Worm (Caenorhabditis elegans) whole organism, L3 larva: ENCODE measurements around the gene F29A7.6.

Experiments
- ZK546.5 ChIP-seq: sonication (generic microtip); optimal IDR thresholded peaks from 2 replicates; lab custom pipeline; 2017; ENCODE audit warnings: missing biosample characterization, missing genetic modification characterization
- aly-2 ChIP-seq: fragments of 150-350 bp; optimal IDR thresholded peaks from 2 replicates; lab custom pipeline; 2014; ENCODE audit warnings: missing biosample characterization, missing genetic modification characterization
- ama-1 ChIP-seq: fragments of 150-350 bp; optimal IDR thresholded peaks from 2 replicates; lab custom pipeline; 2018
- ceh-16 ChIP-seq: sonication (generic microtip); optimal IDR thresholded peaks from 2 replicates; lab custom pipeline; 2017; ENCODE audit warnings: missing biosample characterization, missing genetic modification characterization
- ceh-82 ChIP-seq: fragments of 150-350 bp; optimal IDR thresholded peaks from 2 replicates; lab custom pipeline; 2014; ENCODE audit warnings: missing biosample characterization, missing genetic modification characterization
- ceh-9 ChIP-seq: sonication (generic microtip); optimal IDR thresholded peaks from 2 replicates; lab custom pipeline; 2018; ENCODE audit warnings: missing biosample characterization, missing genetic modification characterization
- daf-12 ChIP-seq: fragments of 150-350 bp; optimal IDR thresholded peaks from 2 replicates; lab custom pipeline; 2014; ENCODE audit warnings: missing biosample characterization, missing genetic modification reagents, missing genetic modification characterization
- egl-27 ChIP-seq: sonication (generic microtip); optimal IDR thresholded peaks from 4 replicates; lab custom pipeline; 2017; ENCODE audit warnings: missing biosample characterization, missing genetic modification reagents, missing genetic modification characterization
- egl-5 ChIP-seq: fragments of 150-350 bp; optimal IDR thresholded peaks from 2 replicates; lab custom pipeline; 2017; ENCODE audit warnings: missing biosample characterization, missing genetic modification reagents, missing genetic modification characterization, inconsistent platforms
- elt-1 ChIP-seq: fragments of 150-350 bp; optimal IDR thresholded peaks from 2 replicates; lab custom pipeline; 2014; ENCODE audit warnings: missing biosample characterization, missing genetic modification characterization
- elt-2 ChIP-seq: sonication (generic microtip); optimal IDR thresholded peaks from 2 replicates; lab custom pipeline; 2016; ENCODE audit warnings: missing genetic modification reagents, mild to moderate bottlenecking, missing genetic modification characterization, missing compliant biosample characterization
- elt-3 ChIP-seq, 3 experiments: fragments of 150-350 bp in 1 of 3; sonication (generic microtip) in 2 of 3; optimal IDR thresholded peaks; 2 replicates in 2 of 3; 4 replicates in 1 of 3; lab custom pipeline; 2014 to 2017; ENCODE audit warnings: missing biosample characterization in 3 of 3, missing genetic modification characterization in 3 of 3
- eor-1 ChIP-seq, 2 experiments: fragments of 150-350 bp; optimal IDR thresholded peaks; 2 replicates each; lab custom pipeline; 2014 to 2018; ENCODE audit warnings: missing biosample characterization in 2 of 2, missing genetic modification characterization in 2 of 2
- fkh-10 ChIP-seq: sonication (generic microtip); optimal IDR thresholded peaks from 2 replicates; lab custom pipeline; 2017; ENCODE audit warnings: missing biosample characterization, missing genetic modification reagents, missing genetic modification characterization
- fkh-2 ChIP-seq: fragments of 150-350 bp; optimal IDR thresholded peaks from 2 replicates; lab custom pipeline; 2014; ENCODE audit warnings: missing biosample characterization, missing genetic modification reagents, missing genetic modification characterization
- fos-1 ChIP-seq: fragments of 150-350 bp; optimal IDR thresholded peaks from 2 replicates; lab custom pipeline; 2014; ENCODE audit warnings: missing biosample characterization, missing genetic modification characterization
- hmg-11 ChIP-seq: sonication (generic microtip); optimal IDR thresholded peaks from 2 replicates; lab custom pipeline; 2016; ENCODE audit warnings: missing genetic modification characterization, missing compliant biosample characterization
- jun-1 ChIP-seq: fragments of 150-350 bp; optimal IDR thresholded peaks from 2 replicates; lab custom pipeline; 2014; ENCODE audit warnings: missing biosample characterization, missing genetic modification reagents, missing genetic modification characterization
- lin-39 ChIP-seq: fragments of 150-350 bp; optimal IDR thresholded peaks from 2 replicates; lab custom pipeline; 2018; ENCODE audit warnings: missing biosample characterization, missing genetic modification reagents, missing genetic modification characterization
- lsy-12 ChIP-seq: sonication (generic microtip); optimal IDR thresholded peaks from 2 replicates; lab custom pipeline; 2016; ENCODE audit warnings: mild to moderate bottlenecking, missing genetic modification characterization, missing compliant biosample characterization
- mml-1 ChIP-seq: fragments of 150-350 bp; sonication (generic microtip); optimal IDR thresholded peaks from 3 replicates; lab custom pipeline; 2014; ENCODE audit warnings: missing biosample characterization, missing genetic modification characterization
- nhr-12 ChIP-seq: fragments of 150-350 bp; optimal IDR thresholded peaks from 2 replicates; lab custom pipeline; 2014; ENCODE audit warnings: missing biosample characterization, missing genetic modification characterization
- nhr-23 ChIP-seq: fragments of 150-350 bp; optimal IDR thresholded peaks from 2 replicates; lab custom pipeline; 2014; ENCODE audit warnings: missing biosample characterization, missing genetic modification reagents, missing genetic modification characterization
- nhr-237 ChIP-seq: fragments of 150-350 bp; optimal IDR thresholded peaks from 2 replicates; lab custom pipeline; 2014; ENCODE audit warnings: missing biosample characterization, missing genetic modification characterization
- nhr-25 ChIP-seq: sonication (generic microtip); optimal IDR thresholded peaks from 2 replicates; lab custom pipeline; 2017; ENCODE audit warnings: missing biosample characterization, missing genetic modification characterization
- nhr-28 ChIP-seq: fragments of 150-350 bp; optimal IDR thresholded peaks from 2 replicates; lab custom pipeline; 2014; ENCODE audit warnings: missing biosample characterization, missing genetic modification characterization
- nhr-67 ChIP-seq: fragments of 150-350 bp; optimal IDR thresholded peaks from 2 replicates; lab custom pipeline; 2014; ENCODE audit warnings: missing biosample characterization, missing genetic modification characterization
- nhr-76 ChIP-seq: fragments of 150-350 bp; sonication (generic microtip); optimal IDR thresholded peaks from 5 replicates; lab custom pipeline; 2014; ENCODE audit warnings: missing biosample characterization, missing genetic modification characterization
- pha-4 ChIP-seq: fragments of 150-350 bp; optimal IDR thresholded peaks from 2 replicates; lab custom pipeline; 2014; ENCODE audit warnings: missing biosample characterization, missing genetic modification reagents, missing genetic modification characterization
- pqm-1 ChIP-seq: fragments of 150-350 bp; optimal IDR thresholded peaks from 2 replicates; lab custom pipeline; 2017; ENCODE audit warnings: missing biosample characterization, missing genetic modification characterization, inconsistent platforms
- snpc-4 ChIP-seq: fragments of 150-350 bp; optimal IDR thresholded peaks from 2 replicates; lab custom pipeline; 2014; ENCODE audit warnings: missing biosample characterization, missing genetic modification characterization
- tbx-2 ChIP-seq: sonication (generic microtip); optimal IDR thresholded peaks from 2 replicates; lab custom pipeline; 2016; ENCODE audit warnings: mild to moderate bottlenecking, missing genetic modification characterization, missing compliant biosample characterization
- unc-39 ChIP-seq: sonication (generic microtip); optimal IDR thresholded peaks from 4 replicates; lab custom pipeline; 2017; ENCODE audit warnings: missing biosample characterization, missing genetic modification characterization
- unc-62 ChIP-seq: fragments of 150-350 bp; sonication (generic microtip); optimal IDR thresholded peaks from 4 replicates; lab custom pipeline; 2014; ENCODE audit warnings: missing biosample characterization, missing genetic modification reagents, missing genetic modification characterization
- zag-1 ChIP-seq: fragments of 150-350 bp; optimal IDR thresholded peaks from 2 replicates; lab custom pipeline; 2014; ENCODE audit warnings: missing biosample characterization, missing genetic modification characterization
- ztf-11 ChIP-seq: fragments of 150-350 bp; optimal IDR thresholded peaks from 2 replicates; lab custom pipeline; 2014; ENCODE audit warnings: missing biosample characterization, missing genetic modification characterization
- ztf-4 ChIP-seq: fragments of 150-350 bp; optimal IDR thresholded peaks from 2 replicates; lab custom pipeline; 2014; ENCODE audit warnings: missing biosample characterization, missing genetic modification characterization

F29A7.6 gene

ce11 chrII:2758476-2758875, 6.1 kb upstream of the F29A7.6 start, which contains the start of gene fbxb-107:
fbxb-107 (plus strand) TSS chrII:2758772.
- TF ChIP-seq nhr-23 (tag; lab: Kevin White, UChicago) (no peak), daf-12 (no peak), fkh-2 (tag; lab: Kevin White, UChicago) (no peak), pha-4 (tag; lab: Kevin White, UChicago) (no peak), lsy-12 (no peak), zag-1 (tag; lab: Kevin White, UChicago) (no peak), fos-1 (tag; lab: Kevin White, UChicago) (no peak), nhr-12 (tag; lab: Kevin White, UChicago) (no peak), hmg-11 (no peak), ZK546.5 (tag; lab: Kevin White, UChicago) (no peak), fkh-10 (no peak), ceh-82 (tag; lab: Kevin White, UChicago) (no peak), nhr-25 (no peak)

DNA sequence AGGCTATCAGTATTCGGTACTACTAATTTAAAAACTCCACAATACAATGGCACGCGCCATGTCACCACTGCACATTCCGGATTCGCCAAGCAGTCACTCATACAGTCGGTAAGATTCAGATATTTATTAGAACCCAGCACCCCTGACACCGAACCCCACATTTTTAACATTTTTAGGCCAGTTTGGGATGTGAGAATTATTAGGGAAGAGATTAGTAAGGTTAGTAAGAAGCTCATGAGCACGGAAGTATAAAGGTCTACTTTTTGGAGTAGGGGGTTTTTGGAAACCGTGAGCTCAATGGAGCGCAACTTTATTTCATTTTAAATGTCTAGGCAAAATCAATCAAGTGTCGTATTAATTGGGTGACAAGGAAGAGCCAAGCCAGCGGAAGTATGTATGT, 5.5 kb upstream of the F29A7.6 start, which contains the start of gene F29A7.8:
TSS of gene F29A7.8 (minus strand) at position 101 of the 400 bp plus-strand sequence.
- TF ChIP-seq nhr-237 (no peak), fos-1 (tag; lab: Kevin White, UChicago) (no peak), snpc-4 (tag; lab: Kevin White, UChicago) (no peak), eor-1 (tag; optimal IDR thresholded peaks at IDR 0.05; lab: Kevin White, UChicago) (no peak), ceh-9 (tag; lab: Kevin White, UChicago) (no peak), ceh-16 (tag; lab: Kevin White, UChicago) (no peak), nhr-23 (tag; lab: Kevin White, UChicago) (no peak), elt-1 (tag; lab: Kevin White, UChicago) (no peak), aly-2 (tag; lab: Kevin White, UChicago) (no peak), mml-1 (no peak), ama-1 (no peak), fkh-10 (no peak), pqm-1 (no peak), elt-3 (tag; optimal IDR thresholded peaks at IDR 0.05; lab: Kevin White, UChicago) (no peak), pha-4 (tag; lab: Kevin White, UChicago) (no peak), nhr-76 (tag; lab: Kevin White, UChicago) (no peak), elt-2 (tag; lab: Kevin White, UChicago) (no peak), nhr-67 (no peak), lsy-12 (no peak), lin-39 (tag; lab: Kevin White, UChicago) (no peak)

DNA sequence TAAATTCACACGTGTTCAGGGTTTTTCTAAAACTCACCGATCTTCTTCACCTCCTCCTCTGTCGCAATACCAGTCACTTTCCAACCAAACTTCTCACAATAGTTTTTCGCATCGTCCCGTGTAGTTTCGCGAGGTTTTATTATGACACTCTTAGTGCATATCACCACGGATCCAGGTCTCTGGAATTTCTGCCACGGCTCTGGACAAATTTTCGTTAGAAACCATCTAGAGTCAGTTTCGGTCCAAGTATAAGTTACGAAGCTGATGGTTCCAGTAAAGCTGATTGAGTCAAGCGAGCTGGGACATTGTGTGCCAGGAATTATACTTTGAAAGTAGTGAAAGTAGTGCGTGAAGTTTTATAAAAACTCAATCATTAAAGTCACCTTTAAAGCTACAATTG, 3.9 kb upstream of the F29A7.6 start:
- TF ChIP-seq pha-4 (tag; lab: Kevin White, UChicago) (no peak), snpc-4 (tag; lab: Kevin White, UChicago) (no peak), elt-3 (tag; optimal IDR thresholded peaks at IDR 0.05; lab: Kevin White, UChicago) (no peak), unc-39 (tag; lab: Kevin White, UChicago) (no peak), unc-62 (GFP tag; lab: Kevin White, UChicago) (no peak), nhr-28 (no peak), daf-12 (no peak), ceh-82 (tag; lab: Kevin White, UChicago) (no peak), ztf-11 (tag; lab: Kevin White, UChicago) (no peak), egl-5 (no peak), tbx-2 (tag; lab: Kevin White, UChicago) (no peak), fos-1 (tag; lab: Kevin White, UChicago) (no peak), ztf-4 (no peak), egl-27 (tag; lab: Kevin White, UChicago) (no peak)

DNA sequence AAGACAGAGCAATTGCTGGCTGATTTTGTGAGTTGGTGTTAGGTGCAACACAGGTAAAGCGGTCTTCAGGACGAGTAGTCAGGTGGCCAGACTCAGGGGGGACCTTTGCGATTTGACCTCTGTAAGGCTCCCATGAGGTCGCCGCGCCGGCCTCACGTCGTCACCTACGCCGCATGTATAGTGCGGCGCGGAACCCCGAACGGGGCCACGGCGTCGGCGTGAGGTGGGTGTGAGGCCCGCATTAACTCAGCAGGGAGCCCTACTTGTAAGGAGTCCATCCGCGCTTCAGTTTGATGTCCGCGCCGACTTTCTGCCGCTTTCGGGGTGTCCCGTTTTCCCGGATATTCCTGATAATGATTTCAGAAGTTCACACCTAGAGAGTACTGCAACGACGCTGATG, 2.2 kb upstream of the F29A7.6 start:
- TF ChIP-seq nhr-12 (tag; lab: Kevin White, UChicago) (no peak), lsy-12 (no peak), mml-1 (no peak)

- TF ChIP-seq nhr-28, result no peak
- TF ChIP-seq egl-27 (tag; lab: Kevin White, UChicago), result no peak
- TF ChIP-seq unc-39 (tag; lab: Kevin White, UChicago), result no peak
- TF ChIP-seq fkh-2 (tag; lab: Kevin White, UChicago), result no peak
- TF ChIP-seq daf-12, result no peak
- no peak for TF ChIP-seq ztf-11 (tag; lab: Kevin White, UChicago)
- TF ChIP-seq pqm-1, result no peak
- no peak for TF ChIP-seq ZK546.5 (tag; lab: Kevin White, UChicago)
- TF ChIP-seq ztf-4, result no peak
- no peak for TF ChIP-seq fkh-10
- TF ChIP-seq pha-4 (tag; lab: Kevin White, UChicago), result no peak
- TF ChIP-seq zag-1 (tag; lab: Kevin White, UChicago), result no peak
- no peak for TF ChIP-seq lin-39 (tag; lab: Kevin White, UChicago)
- no peak for TF ChIP-seq nhr-67
- no peak for TF ChIP-seq ceh-9 (tag; lab: Kevin White, UChicago)
- no peak for TF ChIP-seq jun-1 (tag; lab: Kevin White, UChicago)
- TF ChIP-seq, all 47 proteins: peak for 0
Observed at ce11 chrII:2752999-2753398, 588 bp upstream of the F29A7.6 start, which contains the start of gene F29A7.3. F29A7.3 (plus strand) TSS chrII:2753299.
